Worm (Caenorhabditis elegans) whole organism, L2 larva: ENCODE results near the gene R12B2.3.

Experiments used
- C34F6.9 ChIP-seq: fragments of 150-350 bp; optimal IDR thresholded peaks from 2 replicates; lab custom pipeline; 2014; ENCODE audit warnings: missing biosample characterization, missing genetic modification characterization
- F13H6.1 ChIP-seq: sonication (generic microtip); optimal IDR thresholded peaks from 2 replicates; lab custom pipeline; 2016; ENCODE audit warnings: missing genetic modification characterization, missing compliant biosample characterization
- R02D3.7 ChIP-seq: fragments of 150-350 bp; optimal IDR thresholded peaks from 2 replicates; lab custom pipeline; 2014; ENCODE audit warnings: missing biosample characterization, missing genetic modification characterization
- Y55F3AM.14 ChIP-seq: fragments of 200-800 bp; sonication (Bioruptor generic); optimal IDR thresholded peaks from 2 replicates; lab custom pipeline; 2018; ENCODE audit warnings: mild to moderate bottlenecking, missing genetic modification characterization, missing compliant biosample characterization
- ZK546.5 ChIP-seq: sonication (generic microtip); optimal IDR thresholded peaks from 2 replicates; lab custom pipeline; 2017; ENCODE audit warnings: missing biosample characterization, missing genetic modification characterization
- alr-1 ChIP-seq: fragments of 150-350 bp; optimal IDR thresholded peaks from 2 replicates; lab custom pipeline; 2014; ENCODE audit warnings: missing biosample characterization, missing genetic modification characterization
- aly-2 ChIP-seq: fragments of 150-350 bp; optimal IDR thresholded peaks from 2 replicates; lab custom pipeline; 2014; ENCODE audit warnings: missing biosample characterization, missing genetic modification characterization
- ama-1 ChIP-seq: fragments of 150-350 bp; optimal IDR thresholded peaks from 2 replicates; lab custom pipeline; 2018; ENCODE audit warnings: inconsistent platforms
- blmp-1 ChIP-seq: sonication (generic microtip); optimal IDR thresholded peaks from 2 replicates; lab custom pipeline; 2017; ENCODE audit warnings: missing genetic modification characterization, mild to moderate bottlenecking, missing compliant biosample characterization, antibody characterized with exemption, moderate library complexity; ENCODE audit not compliant: insufficient read depth
- ceh-16 ChIP-seq: fragments of 150-350 bp; optimal IDR thresholded peaks from 2 replicates; lab custom pipeline; 2014; ENCODE audit warnings: missing biosample characterization, missing genetic modification characterization
- ceh-82 ChIP-seq: fragments of 150-350 bp; optimal IDR thresholded peaks from 2 replicates; lab custom pipeline; 2014; ENCODE audit warnings: missing biosample characterization, missing genetic modification characterization
- crh-2 ChIP-seq: sonication (generic microtip); optimal IDR thresholded peaks from 2 replicates; lab custom pipeline; 2017; ENCODE audit warnings: missing biosample characterization, missing genetic modification characterization
- dmd-4 ChIP-seq: sonication (generic microtip); optimal IDR thresholded peaks from 2 replicates; lab custom pipeline; 2017; ENCODE audit warnings: missing biosample characterization, missing genetic modification characterization
- egl-27 ChIP-seq: sonication (generic microtip); optimal IDR thresholded peaks from 3 replicates; lab custom pipeline; 2017; ENCODE audit warnings: missing biosample characterization, missing genetic modification reagents, missing genetic modification characterization
- elt-1 ChIP-seq: fragments of 150-350 bp; optimal IDR thresholded peaks from 2 replicates; lab custom pipeline; 2014; ENCODE audit warnings: missing biosample characterization, missing genetic modification characterization
- elt-3 ChIP-seq: sonication (generic microtip); optimal IDR thresholded peaks from 2 replicates; lab custom pipeline; 2017; ENCODE audit warnings: missing biosample characterization, missing genetic modification characterization
- fos-1 ChIP-seq: fragments of 150-350 bp; optimal IDR thresholded peaks from 2 replicates; lab custom pipeline; 2014; ENCODE audit warnings: missing biosample characterization, missing genetic modification characterization
- gmeb-1 ChIP-seq: fragments of 150-350 bp; optimal IDR thresholded peaks from 2 replicates; lab custom pipeline; 2014; ENCODE audit warnings: missing biosample characterization, missing genetic modification characterization
- lin-11 ChIP-seq: fragments of 150-350 bp; sonication (generic microtip); optimal IDR thresholded peaks from 2 replicates; lab custom pipeline; 2014; ENCODE audit warnings: missing biosample characterization, missing genetic modification characterization, inconsistent platforms, mixed read lengths
- lin-13 ChIP-seq: fragments of 150-350 bp; optimal IDR thresholded peaks from 2 replicates; lab custom pipeline; 2014; ENCODE audit warnings: missing biosample characterization, missing genetic modification reagents, missing genetic modification characterization
- lin-39 ChIP-seq: fragments of 150-350 bp; optimal IDR thresholded peaks from 2 replicates; lab custom pipeline; 2014; ENCODE audit warnings: missing biosample characterization, missing genetic modification reagents, missing genetic modification characterization
- lsy-2 ChIP-seq, 2 experiments: fragments of 150-350 bp in 1 of 2; sonication (generic microtip) in 1 of 2; optimal IDR thresholded peaks; 2 replicates each; lab custom pipeline; 2014 to 2017; ENCODE audit warnings: missing biosample characterization in 2 of 2, missing genetic modification characterization in 2 of 2
- mab-5 ChIP-seq: fragments of 150-350 bp; optimal IDR thresholded peaks from 2 replicates; lab custom pipeline; 2014; ENCODE audit warnings: missing biosample characterization, missing genetic modification characterization
- mbf-1 ChIP-seq: sonication (generic microtip); optimal IDR thresholded peaks from 2 replicates; lab custom pipeline; 2017; ENCODE audit warnings: missing biosample characterization, missing genetic modification characterization
- mdl-1 ChIP-seq, 2 experiments: fragments of 150-350 bp in 1 of 2; sonication (generic microtip) in 1 of 2; optimal IDR thresholded peaks; 2 replicates each; lab custom pipeline; 2017; ENCODE audit warnings: missing biosample characterization in 2 of 2, missing genetic modification characterization in 2 of 2
- nhr-10 ChIP-seq: sonication (generic microtip); optimal IDR thresholded peaks from 2 replicates; lab custom pipeline; 2017; ENCODE audit warnings: missing biosample characterization, missing genetic modification characterization
- nhr-11 ChIP-seq: fragments of 150-350 bp; optimal IDR thresholded peaks from 2 replicates; lab custom pipeline; 2014; ENCODE audit warnings: missing biosample characterization, missing genetic modification characterization
- nhr-12 ChIP-seq: fragments of 150-350 bp; optimal IDR thresholded peaks from 2 replicates; lab custom pipeline; 2014; ENCODE audit warnings: missing biosample characterization, missing genetic modification characterization
- nhr-129 ChIP-seq: fragments of 150-350 bp; optimal IDR thresholded peaks from 2 replicates; lab custom pipeline; 2014; ENCODE audit warnings: missing biosample characterization, missing genetic modification characterization
- nhr-21 ChIP-seq: fragments of 150-350 bp; optimal IDR thresholded peaks from 2 replicates; lab custom pipeline; 2014; ENCODE audit warnings: missing biosample characterization, missing genetic modification characterization
- nhr-23 ChIP-seq: fragments of 150-350 bp; optimal IDR thresholded peaks from 2 replicates; lab custom pipeline; 2014; ENCODE audit warnings: missing biosample characterization, missing genetic modification reagents, missing genetic modification characterization
- nhr-237 ChIP-seq: fragments of 150-350 bp; optimal IDR thresholded peaks from 2 replicates; lab custom pipeline; 2014; ENCODE audit warnings: missing biosample characterization, missing genetic modification characterization
- nhr-25 ChIP-seq: fragments of 150-350 bp; sonication (generic microtip); optimal IDR thresholded peaks from 3 replicates; lab custom pipeline; 2014; ENCODE audit warnings: missing biosample characterization, missing genetic modification characterization
- nhr-6 ChIP-seq: fragments of 150-350 bp; optimal IDR thresholded peaks from 2 replicates; lab custom pipeline; 2014; ENCODE audit warnings: missing biosample characterization, missing genetic modification characterization
- nhr-77 ChIP-seq: fragments of 150-350 bp; optimal IDR thresholded peaks from 2 replicates; lab custom pipeline; 2014; ENCODE audit warnings: missing biosample characterization, missing genetic modification characterization
- peb-1 ChIP-seq: fragments of 150-350 bp; optimal IDR thresholded peaks from 2 replicates; lab custom pipeline; 2014; ENCODE audit warnings: missing biosample characterization, missing genetic modification characterization
- sem-4 ChIP-seq: fragments of 150-350 bp; optimal IDR thresholded peaks from 2 replicates; lab custom pipeline; 2014; ENCODE audit warnings: missing biosample characterization, missing genetic modification reagents, missing genetic modification characterization
- skn-1 ChIP-seq: sonication (generic microtip); optimal IDR thresholded peaks from 2 replicates; lab custom pipeline; 2017; ENCODE audit warnings: missing biosample characterization, missing genetic modification characterization
- sma-3 ChIP-seq: sonication (generic microtip); optimal IDR thresholded peaks from 2 replicates; lab custom pipeline; 2016; ENCODE audit warnings: missing genetic modification reagents, missing genetic modification characterization, missing compliant biosample characterization
- sma-9 ChIP-seq, 2 experiments: fragments of 150-350 bp in 1 of 2; sonication (generic microtip) in 1 of 2; optimal IDR thresholded peaks; 2 replicates each; lab custom pipeline; 2014 to 2016; ENCODE audit warnings: missing genetic modification characterization in 2 of 2, mild to moderate bottlenecking in 1 of 2, missing biosample characterization in 1 of 2, missing compliant biosample characterization in 1 of 2, missing genetic modification reagents in 1 of 2, moderate library complexity in 1 of 2
- snpc-4 ChIP-seq: fragments of 150-350 bp; optimal IDR thresholded peaks from 2 replicates; lab custom pipeline; 2014; ENCODE audit warnings: missing biosample characterization, missing genetic modification characterization
- unc-39 ChIP-seq: fragments of 150-350 bp; optimal IDR thresholded peaks from 2 replicates; lab custom pipeline; 2014; ENCODE audit warnings: missing biosample characterization, missing genetic modification characterization
- unc-55 ChIP-seq: fragments of 150-350 bp; sonication (generic microtip); optimal IDR thresholded peaks from 3 replicates; lab custom pipeline; 2014; ENCODE audit warnings: missing biosample characterization, missing genetic modification reagents, missing genetic modification characterization
- unc-62 ChIP-seq: fragments of 150-350 bp; optimal IDR thresholded peaks from 2 replicates; lab custom pipeline; 2014; ENCODE audit warnings: missing biosample characterization, missing genetic modification reagents, missing genetic modification characterization
- zag-1 ChIP-seq: fragments of 150-350 bp; optimal IDR thresholded peaks from 2 replicates; lab custom pipeline; 2014; ENCODE audit warnings: missing biosample characterization, missing genetic modification characterization
- ztf-1 ChIP-seq: fragments of 200-800 bp; sonication (Bioruptor generic); conservative IDR thresholded peaks from 2 replicates; pipeline ENCODE4 v1.3.6; 2022; ENCODE audit warnings: missing genetic modification characterization, missing compliant biosample characterization
- ztf-11 ChIP-seq: sonication (generic microtip); optimal IDR thresholded peaks from 2 replicates; lab custom pipeline; 2017; ENCODE audit warnings: missing biosample characterization, missing genetic modification characterization
- ztf-4 ChIP-seq: fragments of 150-350 bp; optimal IDR thresholded peaks from 2 replicates; lab custom pipeline; 2014; ENCODE audit warnings: missing biosample characterization, missing genetic modification characterization

Gene R12B2.3

DNA sequence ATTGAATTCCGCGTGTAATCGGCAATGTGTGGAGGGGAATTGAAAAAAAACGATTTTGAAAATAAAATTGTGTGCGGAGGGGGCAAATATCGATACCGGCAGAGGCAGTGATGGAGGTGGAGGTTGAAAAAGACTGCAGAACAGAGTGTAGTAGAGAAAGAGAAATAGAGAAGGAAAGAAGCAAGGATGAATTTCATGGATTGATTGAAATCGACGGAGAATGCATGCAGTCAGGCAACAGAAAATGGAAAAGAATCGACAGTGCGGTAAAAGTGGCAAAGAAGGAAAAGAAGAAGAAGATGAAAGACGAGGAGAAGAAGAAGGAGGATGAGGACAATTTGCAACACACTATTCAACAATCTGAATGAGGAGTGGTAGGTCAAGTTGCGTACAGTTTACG is 31.4 kb downstream of the R12B2.3 start, which contains the start of gene W04D12.1 (continued):
- TF ChIP-seq fos-1 (tag; lab: Kevin White, UChicago) (no peak), gmeb-1 (tag; lab: Kevin White, UChicago) (peak; percentile 35), elt-3 (tag; lab: Kevin White, UChicago) (no peak), mdl-1 (tag; optimal IDR thresholded peaks at IDR 0.05; lab: Kevin White, UChicago) (no peak), Y55F3AM.14 (GFP tag; lab: Kevin White, UChicago) (no peak), ama-1 (lab: Kevin White, UChicago) (peak; percentile 14), unc-39 (tag; lab: Kevin White, UChicago) (no peak), nhr-10 (no peak), R02D3.7 (tag; lab: Kevin White, UChicago) (no peak), ztf-11 (tag; lab: Kevin White, UChicago) (no peak), C34F6.9 (tag; lab: Kevin White, UChicago) (peak; percentile 18), nhr-237 (tag; lab: Kevin White, UChicago) (no peak), crh-2 (no peak), ztf-1 (GFP tag; lab: Robert Waterston, UW) (no peak)

DNA sequence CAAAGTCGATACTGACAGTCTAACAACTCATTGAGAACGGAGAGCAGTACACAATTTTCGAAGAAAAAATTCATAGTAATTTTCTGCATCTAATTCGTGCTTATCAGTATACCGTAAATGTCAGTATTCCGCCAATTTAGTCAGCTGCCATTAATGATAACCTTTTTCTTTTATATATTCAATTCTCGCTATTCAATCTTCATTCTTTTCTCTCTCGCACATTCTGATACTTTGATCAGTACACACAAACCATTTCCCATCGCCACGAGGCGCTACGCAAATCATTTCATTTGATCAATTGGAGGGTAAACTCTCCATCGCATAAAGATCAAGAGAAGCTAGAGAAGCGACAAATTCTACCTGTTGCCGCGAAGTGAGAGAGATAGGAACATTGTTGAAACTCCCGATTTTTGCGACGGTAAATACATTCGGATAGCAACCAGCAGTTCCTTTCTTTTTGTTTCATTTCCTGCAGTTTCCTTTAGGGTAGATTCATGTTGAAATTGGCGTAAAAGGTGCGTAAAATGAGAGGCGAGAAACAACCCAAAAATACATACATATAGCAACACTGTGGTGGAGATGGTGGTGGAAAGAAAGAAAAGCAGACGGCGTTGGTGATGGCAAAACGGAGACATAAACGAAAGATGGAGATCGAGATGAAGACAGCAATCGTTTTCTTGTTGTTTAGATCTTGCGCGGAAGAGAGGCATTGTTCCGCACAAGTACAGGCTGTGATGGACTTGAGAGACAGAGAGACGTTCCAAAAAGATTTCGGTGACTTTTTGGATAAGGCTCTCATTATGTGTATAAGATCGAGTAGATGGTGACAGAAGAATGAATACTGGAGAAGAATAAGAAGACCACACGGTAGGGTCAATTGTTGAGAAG is 33.0 kb downstream of the R12B2.3 start:
- TF ChIP-seq lin-11 (tag; lab: Kevin White, UChicago) (no peak), skn-1 (tag; lab: Kevin White, UChicago) (no peak), ztf-4 (peak; percentile 24), nhr-237 (tag; lab: Kevin White, UChicago) (no peak), R02D3.7 (tag; lab: Kevin White, UChicago) (no peak), lin-13 (no peak), nhr-10 (no peak), alr-1 (tag; lab: Kevin White, UChicago) (no peak), fos-1 (tag; lab: Kevin White, UChicago) (peak; percentile 95), F13H6.1 (tag; lab: Kevin White, UChicago) (peak; percentile 69), elt-1 (tag; lab: Kevin White, UChicago) (peak; percentile 96), mdl-1 (tag; optimal IDR thresholded peaks at IDR 0.05; lab: Kevin White, UChicago) (peak; percentile 60 to 72), nhr-23 (tag; lab: Kevin White, UChicago) (no peak), nhr-12 (no peak), nhr-25 (tag; lab: Kevin White, UChicago) (peak; percentile 54), sma-3 (GFP tag; lab: Kevin White, UChicago) (peak; percentile 71), aly-2 (no peak), ZK546.5 (tag; lab: Kevin White, UChicago) (no peak), ama-1 (lab: Kevin White, UChicago) (peak; percentile 73), snpc-4 (tag; lab: Kevin White, UChicago) (no peak), ceh-82 (tag; lab: Kevin White, UChicago) (no peak), nhr-21 (tag; lab: Kevin White, UChicago) (peak; percentile 73), unc-62 (GFP tag; lab: Kevin White, UChicago) (no peak), sem-4 (tag; lab: Kevin White, UChicago) (no peak), dmd-4 (tag; lab: Kevin White, UChicago) (no peak), unc-39 (tag; lab: Kevin White, UChicago) (no peak), egl-27 (tag; lab: Kevin White, UChicago) (peak; percentile 72), unc-55 (GFP tag; lab: Kevin White, UChicago) (no peak), lin-39 (tag; lab: Kevin White, UChicago) (no peak), C34F6.9 (tag; lab: Kevin White, UChicago) (no peak), nhr-77 (tag; lab: Kevin White, UChicago) (no peak), nhr-129 (tag; lab: Kevin White, UChicago) (peak; percentile 62), crh-2 (peak; percentile 92), peb-1 (tag; lab: Kevin White, UChicago) (no peak), zag-1 (tag; lab: Kevin White, UChicago) (no peak), Y55F3AM.14 (GFP tag; lab: Kevin White, UChicago) (no peak), mbf-1 (tag; lab: Kevin White, UChicago) (no peak), blmp-1 (tag; lab: Kevin White, UChicago) (peak; percentile 36), lsy-2 (tag; optimal IDR thresholded peaks at IDR 0.05; lab: Kevin White, UChicago) (peak in 1 of 2 experiments; percentile 58), nhr-6 (no peak), ceh-16 (peak; percentile 9), gmeb-1 (tag; lab: Kevin White, UChicago) (peak; percentile 53), sma-9 (GFP tag; optimal IDR thresholded peaks at IDR 0.05; lab: Kevin White, UChicago) (peak; percentile 89), sma-9 (tag; optimal IDR thresholded peaks at IDR 0.05; lab: Kevin White, UChicago) (no peak), ztf-11 (tag; lab: Kevin White, UChicago) (no peak), nhr-11 (tag; lab: Kevin White, UChicago) (no peak), mab-5 (tag; lab: Kevin White, UChicago) (no peak), ztf-1 (GFP tag; lab: Robert Waterston, UW) (no peak), elt-3 (tag; lab: Kevin White, UChicago) (no peak)
